Fruit fly (Drosophila melanogaster): ENCODE data around the gene CG14427.

Gene CG14427

dm6 chrX:7004101-7004700 lies 36.2 kb upstream of the CG14427 start:
- TF ChIP-seq Crg-1 (GFP tag; optimal IDR thresholded peaks at IDR 0.05) (peak; percentile 45), cnc (optimal IDR thresholded peaks at IDR 0.05) (no peak), CG33017 (tag; optimal IDR thresholded peaks at IDR 0.05) (no peak), CG12768 (GFP tag; optimal IDR thresholded peaks at IDR 0.05) (no peak), pad (GFP tag; optimal IDR thresholded peaks at IDR 0.05) (peak; percentile 30), Clk (GFP tag; optimal IDR thresholded peaks at IDR 0.05) (no peak), Mnt (GFP tag; optimal IDR thresholded peaks at IDR 0.05) (peak; percentile 26), CG7045 (GFP tag; optimal IDR thresholded peaks at IDR 0.05) (no peak), CG11617 (GFP tag; optimal IDR thresholded peaks at IDR 0.05) (peak; percentile 3), cic (GFP tag; optimal IDR thresholded peaks at IDR 0.05) (no peak), kay (GFP tag; ENCODE audit: borderline replicate concordance) (no peak), ovo (GFP tag; optimal IDR thresholded peaks at IDR 0.05) (no peak), tj (GFP tag; optimal IDR thresholded peaks at IDR 0.05) (no peak), CG1620 (GFP tag; optimal IDR thresholded peaks at IDR 0.05) (peak; percentile 38), CG5204 (GFP tag; optimal IDR thresholded peaks at IDR 0.05) (no peak), Hr96 (GFP tag; optimal IDR thresholded peaks at IDR 0.05) (no peak), toe (GFP tag; optimal IDR thresholded peaks at IDR 0.05) (no peak), CG14711 (tag; optimal IDR thresholded peaks at IDR 0.05) (no peak), CG7101 (tag; optimal IDR thresholded peaks at IDR 0.05) (peak; percentile 54), bab1 (GFP tag; optimal IDR thresholded peaks at IDR 0.05) (no peak)

DNA sequence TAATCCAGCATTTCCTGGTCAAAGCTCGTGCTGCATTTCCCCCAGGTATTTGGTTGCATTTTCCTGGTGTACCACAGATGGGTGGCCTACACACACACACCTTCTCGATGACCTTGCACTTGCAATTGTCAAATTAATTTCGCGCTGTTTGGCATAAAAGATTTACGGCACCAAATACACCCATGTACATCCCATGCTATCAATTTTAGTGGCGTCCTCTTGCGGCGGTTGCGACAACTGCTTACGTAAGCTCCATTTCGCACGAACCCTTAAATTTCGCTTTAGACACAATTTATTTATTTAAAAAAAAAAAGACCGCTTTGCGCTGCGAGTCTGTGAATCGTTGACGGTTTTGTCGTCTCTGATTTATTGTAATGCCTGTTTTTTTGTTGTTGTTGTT lies 35.0 kb upstream of the CG14427 start:
- TF ChIP-seq CG12768 (GFP tag; optimal IDR thresholded peaks at IDR 0.05) (no peak), tj (GFP tag; optimal IDR thresholded peaks at IDR 0.05) (peak; percentile 62)

DNA sequence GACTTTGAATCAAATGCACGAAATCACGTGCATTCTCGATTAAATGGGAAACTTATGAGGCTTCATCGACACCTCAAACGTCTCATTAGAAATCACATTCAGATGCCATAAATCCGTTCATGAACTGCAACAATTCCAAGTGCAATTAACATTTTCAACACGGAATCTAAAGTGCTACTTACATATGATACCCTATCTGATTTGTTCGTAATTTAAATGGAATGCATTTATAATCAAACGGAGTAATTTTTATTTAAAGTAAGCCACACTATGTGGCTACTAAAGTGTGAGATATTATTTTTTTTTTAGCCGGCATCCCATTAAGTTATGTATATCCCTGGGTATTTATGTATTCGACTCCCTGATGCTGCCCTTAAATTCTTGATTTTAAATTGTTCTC lies 32.7 kb upstream of the CG14427 start:
- TF ChIP-seq CG1620 (GFP tag; optimal IDR thresholded peaks at IDR 0.05) (no peak), CG14711 (tag; optimal IDR thresholded peaks at IDR 0.05) (peak; percentile 13)

- TF ChIP-seq Crg-1 (GFP tag; optimal IDR thresholded peaks at IDR 0.05) (no peak), CG7101 (tag; optimal IDR thresholded peaks at IDR 0.05) (peak; percentile 1)
Measured at dm6 chrX:7008102-7009087, 32.0 kb upstream of the CG14427 start.

- TF ChIP-seq CG12768 (GFP tag; optimal IDR thresholded peaks at IDR 0.05) (peak; percentile 48), cic (GFP tag; optimal IDR thresholded peaks at IDR 0.05) (peak; percentile 11), Mnt (GFP tag; optimal IDR thresholded peaks at IDR 0.05) (peak; percentile 89), CG7045 (GFP tag; optimal IDR thresholded peaks at IDR 0.05) (peak; percentile 59), CG5204 (GFP tag; optimal IDR thresholded peaks at IDR 0.05) (peak; percentile 78), Crg-1 (GFP tag; optimal IDR thresholded peaks at IDR 0.05) (peak; percentile 91), CG33017 (tag; optimal IDR thresholded peaks at IDR 0.05) (peak; percentile 77), bab1 (GFP tag; optimal IDR thresholded peaks at IDR 0.05) (peak; percentile 96), CG11617 (GFP tag; optimal IDR thresholded peaks at IDR 0.05) (peak; percentile 87), CG14711 (tag; optimal IDR thresholded peaks at IDR 0.05) (peak; percentile 87), kay (GFP tag; ENCODE audit: borderline replicate concordance) (peak; percentile 74), cnc (optimal IDR thresholded peaks at IDR 0.05) (no peak), Hr96 (GFP tag; optimal IDR thresholded peaks at IDR 0.05) (peak; percentile 90), CG7101 (tag; optimal IDR thresholded peaks at IDR 0.05) (peak; percentile 94), ovo (GFP tag; optimal IDR thresholded peaks at IDR 0.05) (peak; percentile 82), CG1620 (GFP tag; optimal IDR thresholded peaks at IDR 0.05) (peak; percentile 93), toe (GFP tag; optimal IDR thresholded peaks at IDR 0.05) (peak; percentile 79), Clk (GFP tag; optimal IDR thresholded peaks at IDR 0.05) (no peak), tj (GFP tag; optimal IDR thresholded peaks at IDR 0.05) (peak; percentile 76), pad (GFP tag; optimal IDR thresholded peaks at IDR 0.05) (peak; percentile 77)
Measured at dm6 chrX:7011063-7011743, 29.2 kb upstream of the CG14427 start, which contains the start of the genes cm, sloth1 and sloth2. Gene cm (minus strand): TSS chrX:7011145. Gene sloth1 (plus strand): TSS chrX:7011357. Gene sloth2 (plus strand): TSS chrX:7011357.
